Fruit fly (Drosophila melanogaster): ENCODE data around the gene Prosbeta7.

Gene Prosbeta7

dm6 chr3R:5361681-5362319 is 3.6 kb upstream of the Prosbeta7 start (continued):
- TF ChIP-seq Hr51 (GFP tag; optimal IDR thresholded peaks at IDR 0.05) (peak; percentile 63 to 84), CG31388 (GFP tag; optimal IDR thresholded peaks at IDR 0.05) (peak; percentile 17), vnd (GFP tag; IDR thresholded peaks at IDR 0.05; ENCODE audit: partially characterized antibody) (0 out of 3 replicates have a peak, but pooled peaks have one; percentile 29), lmd (GFP tag; IDR thresholded peaks at IDR 0.05) (peak; percentile 88), Hsf (GFP tag; optimal IDR thresholded peaks at IDR 0.05) (peak; percentile 75), CG34376 (GFP tag; optimal IDR thresholded peaks at IDR 0.05) (no peak), jing (GFP tag; optimal IDR thresholded peaks at IDR 0.05) (peak; percentile 62), CG32532 (GFP tag; IDR thresholded peaks at IDR 0.05) (peak; percentile 94), Lim3 (GFP tag; IDR thresholded peaks at IDR 0.05) (peak; percentile 52; the same call in 1 of the 2 replicates), D19B (GFP tag; optimal IDR thresholded peaks at IDR 0.05) (peak; percentile 57), Max (GFP tag; optimal IDR thresholded peaks at IDR 0.05) (peak; percentile 61), CG6854 (GFP tag; optimal IDR thresholded peaks at IDR 0.05) (peak; percentile 59), Hand (GFP tag; optimal IDR thresholded peaks at IDR 0.05) (peak; percentile 25), Sox102F (GFP tag; optimal IDR thresholded peaks at IDR 0.05) (peak; percentile 88), chinmo (GFP tag; IDR thresholded peaks at IDR 0.05; ENCODE audit: partially characterized antibody) (0 out of 4 replicates have a peak, but pooled peaks have one; percentile 67), fd64A (GFP tag; optimal IDR thresholded peaks at IDR 0.05) (peak; percentile 63), CG4404 (GFP tag; IDR thresholded peaks at IDR 0.05) (peak; percentile 64), HLH4C (GFP tag; IDR thresholded peaks at IDR 0.05; ENCODE audit: partially characterized antibody) (no peak), CG3847 (GFP tag; IDR thresholded peaks at IDR 0.05) (peak; percentile 87), ATbp (GFP tag; optimal IDR thresholded peaks at IDR 0.05) (peak; percentile 71), Gsc (GFP tag; IDR thresholded peaks at IDR 0.05) (no peak; the same call in 1 of the 2 replicates), CG12391 (tag; optimal IDR thresholded peaks at IDR 0.05) (peak; percentile 82), E2f2 (GFP tag; IDR thresholded peaks at IDR 0.05) (peak; percentile 60; the same call in 1 of the 2 replicates), CG12942 (GFP tag; optimal IDR thresholded peaks at IDR 0.05) (peak; percentile 59), HHEX (GFP tag; optimal IDR thresholded peaks at IDR 0.05) (peak; percentile 76), CG2202 (tag; optimal IDR thresholded peaks at IDR 0.05) (peak; percentile 48), Scr (GFP tag; IDR thresholded peaks at IDR 0.05; ENCODE audit: partially characterized antibody) (0 out of 2 replicates have a peak, but pooled peaks have one; percentile 19), Dip3 (GFP tag; optimal IDR thresholded peaks at IDR 0.05) (peak; percentile 85), CG6683 (GFP tag; optimal IDR thresholded peaks at IDR 0.05) (peak; percentile 48), Meics (GFP tag; optimal IDR thresholded peaks at IDR 0.05) (peak; percentile 86), jumu (GFP tag; optimal IDR thresholded peaks at IDR 0.05) (peak; percentile 88), Taf1 (GFP tag; IDR thresholded peaks at IDR 0.05) (peak; percentile 81), CG9797 (GFP tag; optimal IDR thresholded peaks at IDR 0.05) (no peak), Doc2 (GFP tag; IDR thresholded peaks at IDR 0.05) (no peak), ind (GFP tag; optimal IDR thresholded peaks at IDR 0.05) (peak; percentile 86), pum (GFP tag; optimal IDR thresholded peaks at IDR 0.05) (peak; percentile 76), CG7372 (GFP tag; IDR thresholded peaks at IDR 0.05) (peak; percentile 79), CG14710 (tag; optimal IDR thresholded peaks at IDR 0.05) (peak; percentile 47), wdn (GFP tag; IDR thresholded peaks at IDR 0.05) (peak; percentile 72), CG16813 (GFP tag; IDR thresholded peaks at IDR 0.05; ENCODE audit: partially characterized antibody) (no peak), D (optimal IDR thresholded peaks at IDR 0.05) (no peak), D (GFP tag; optimal IDR thresholded peaks at IDR 0.05) (peak; percentile 49), abd-A (tag; optimal IDR thresholded peaks at IDR 0.05) (no peak), luna (GFP tag; optimal IDR thresholded peaks at IDR 0.05) (no peak), Dref (GFP tag; IDR thresholded peaks at IDR 0.05) (0 out of 2 replicates have a peak, but pooled peaks have one; percentile 21), CG1529 (GFP tag; optimal IDR thresholded peaks at IDR 0.05) (peak; percentile 56), odd (GFP tag; optimal IDR thresholded peaks at IDR 0.05) (peak; percentile 67), CG18476 (GFP tag; optimal IDR thresholded peaks at IDR 0.05) (peak; percentile 66), Poxn (GFP tag; IDR thresholded peaks at IDR 0.05) (no peak)
